Worm (Caenorhabditis elegans) whole organism, L2 larva: ENCODE data around the gene C07D10.1.

Source experiments
- dmd-4 ChIP-seq: sonication (generic microtip); optimal IDR thresholded peaks from 2 replicates; lab custom pipeline; 2017; ENCODE audit warnings: missing biosample characterization, missing genetic modification characterization
- nhr-11 ChIP-seq: fragments of 150-350 bp; optimal IDR thresholded peaks from 2 replicates; lab custom pipeline; 2014; ENCODE audit warnings: missing biosample characterization, missing genetic modification characterization
- nhr-129 ChIP-seq: fragments of 150-350 bp; optimal IDR thresholded peaks from 2 replicates; lab custom pipeline; 2014; ENCODE audit warnings: missing biosample characterization, missing genetic modification characterization
- nhr-77 ChIP-seq: fragments of 150-350 bp; optimal IDR thresholded peaks from 2 replicates; lab custom pipeline; 2014; ENCODE audit warnings: missing biosample characterization, missing genetic modification characterization
- skn-1 ChIP-seq: sonication (generic microtip); optimal IDR thresholded peaks from 2 replicates; lab custom pipeline; 2017; ENCODE audit warnings: missing biosample characterization, missing genetic modification characterization
- snpc-4 ChIP-seq: fragments of 150-350 bp; optimal IDR thresholded peaks from 2 replicates; lab custom pipeline; 2014; ENCODE audit warnings: missing biosample characterization, missing genetic modification characterization
- ztf-4 ChIP-seq: fragments of 150-350 bp; optimal IDR thresholded peaks from 2 replicates; lab custom pipeline; 2014; ENCODE audit warnings: missing biosample characterization, missing genetic modification characterization

DNA sequence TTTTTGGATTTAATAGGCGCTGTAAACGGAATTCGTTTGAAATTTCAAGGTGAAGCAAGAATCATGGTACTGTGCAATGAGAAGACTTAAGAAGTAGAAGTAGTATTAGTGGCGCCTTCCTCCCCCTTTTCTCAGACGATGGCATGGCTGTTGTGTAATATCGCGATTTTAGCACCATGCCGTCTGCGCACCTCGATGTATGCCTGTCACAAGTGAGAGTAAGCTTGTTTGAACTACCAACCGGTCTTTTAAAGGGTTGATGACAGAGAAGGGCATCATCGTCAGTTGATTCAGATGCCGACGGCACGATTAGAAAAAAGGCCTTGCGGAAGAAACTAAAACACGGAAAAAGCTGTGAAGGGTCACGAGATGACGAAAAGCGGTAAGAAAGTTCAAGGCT is 5.2 kb downstream of the C07D10.1 start:
- TF ChIP-seq nhr-129 (tag; lab: Kevin White, UChicago) (no peak), nhr-11 (no peak), snpc-4 (tag; lab: Kevin White, UChicago) (no peak), skn-1 (tag; lab: Kevin White, UChicago) (no peak), nhr-77 (tag; lab: Kevin White, UChicago) (no peak), ztf-4 (tag; lab: Kevin White, UChicago) (no peak), dmd-4 (tag; lab: Kevin White, UChicago) (no peak)
